Fruit fly (Drosophila melanogaster): Measurements from ENCODE around the gene bc10.

The bc10 gene

dm6 chr3L:5561341-5561740 is 3.7 kb upstream of the bc10 start, which contains the start of gene sinu:
Gene sinu (minus strand): TSS chr3L:5561598.
- no peak for TF ChIP-seq Snoo (tag; optimal IDR thresholded peaks at IDR 0.05)
- TF ChIP-seq Pif1A (GFP tag; optimal IDR thresholded peaks at IDR 0.05) = no peak
- no peak for TF ChIP-seq EcR (GFP tag; optimal IDR thresholded peaks at IDR 0.05)
- no peak for TF ChIP-seq gl (tag; optimal IDR thresholded peaks at IDR 0.05)
- TF ChIP-seq Pif1B (GFP tag; optimal IDR thresholded peaks at IDR 0.05) = no peak
- TF ChIP-seq CG14655 (GFP tag; optimal IDR thresholded peaks at IDR 0.05) = no peak
- TF ChIP-seq CG10348 (GFP tag; IDR thresholded peaks at IDR 0.05) = no peak
- no peak for TF ChIP-seq Ets98B (GFP tag; IDR thresholded peaks at IDR 0.05)
- TF ChIP-seq rn (GFP tag; IDR thresholded peaks at IDR 0.05) = no peak
- TF ChIP-seq CG13204 (GFP tag; optimal IDR thresholded peaks at IDR 0.05) = no peak
- TF ChIP-seq fd96Ca (GFP tag; IDR thresholded peaks at IDR 0.05) = no peak
- TF ChIP-seq CG8159 (tag; optimal IDR thresholded peaks at IDR 0.05) = no peak
- TF ChIP-seq CG9948 (tag; optimal IDR thresholded peaks at IDR 0.05) = no peak
- TF ChIP-seq CG17806 (tag; optimal IDR thresholded peaks at IDR 0.05) = no peak
- no peak for TF ChIP-seq CG8301 (tag; optimal IDR thresholded peaks at IDR 0.05)
- no peak for TF ChIP-seq CG34367 (tag; optimal IDR thresholded peaks at IDR 0.05)
- TF ChIP-seq CG15710 (tag; optimal IDR thresholded peaks at IDR 0.05) = no peak

DNA sequence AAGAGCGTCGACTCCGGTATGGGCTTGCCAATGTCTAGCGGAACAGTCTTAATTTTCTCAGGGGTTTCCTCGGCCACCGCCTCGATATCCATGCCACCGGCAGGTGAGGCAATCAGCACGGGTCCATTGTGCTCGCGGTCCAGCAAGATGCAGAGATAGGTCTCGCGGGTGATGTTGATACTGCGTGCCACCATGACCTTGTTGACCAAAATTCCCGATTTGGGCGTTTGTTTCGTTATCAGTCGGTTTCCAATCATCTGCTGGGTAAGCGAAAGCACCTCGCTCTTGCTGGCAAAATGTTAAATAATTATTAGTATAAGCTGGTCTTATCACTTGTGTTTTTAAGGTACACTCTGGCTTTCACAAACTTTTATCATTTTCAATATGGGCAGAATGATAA is 2.4 kb upstream of the bc10 start:
- TF ChIP-seq CG12605 (GFP tag; IDR thresholded peaks at IDR 0.05) (no peak), gl (tag; optimal IDR thresholded peaks at IDR 0.05) (no peak), CG9948 (tag; optimal IDR thresholded peaks at IDR 0.05) (no peak), EcR (GFP tag; optimal IDR thresholded peaks at IDR 0.05) (no peak), CG13204 (GFP tag; optimal IDR thresholded peaks at IDR 0.05) (no peak), rn (GFP tag; IDR thresholded peaks at IDR 0.05) (no peak), CG15710 (tag; optimal IDR thresholded peaks at IDR 0.05) (no peak), Pif1A (GFP tag; optimal IDR thresholded peaks at IDR 0.05) (no peak), Snoo (tag; optimal IDR thresholded peaks at IDR 0.05) (no peak), CG17806 (tag; optimal IDR thresholded peaks at IDR 0.05) (no peak), D1 (tag; optimal IDR thresholded peaks at IDR 0.05) (no peak), CG14655 (GFP tag; optimal IDR thresholded peaks at IDR 0.05) (no peak), Pif1B (GFP tag; optimal IDR thresholded peaks at IDR 0.05) (no peak)

DNA sequence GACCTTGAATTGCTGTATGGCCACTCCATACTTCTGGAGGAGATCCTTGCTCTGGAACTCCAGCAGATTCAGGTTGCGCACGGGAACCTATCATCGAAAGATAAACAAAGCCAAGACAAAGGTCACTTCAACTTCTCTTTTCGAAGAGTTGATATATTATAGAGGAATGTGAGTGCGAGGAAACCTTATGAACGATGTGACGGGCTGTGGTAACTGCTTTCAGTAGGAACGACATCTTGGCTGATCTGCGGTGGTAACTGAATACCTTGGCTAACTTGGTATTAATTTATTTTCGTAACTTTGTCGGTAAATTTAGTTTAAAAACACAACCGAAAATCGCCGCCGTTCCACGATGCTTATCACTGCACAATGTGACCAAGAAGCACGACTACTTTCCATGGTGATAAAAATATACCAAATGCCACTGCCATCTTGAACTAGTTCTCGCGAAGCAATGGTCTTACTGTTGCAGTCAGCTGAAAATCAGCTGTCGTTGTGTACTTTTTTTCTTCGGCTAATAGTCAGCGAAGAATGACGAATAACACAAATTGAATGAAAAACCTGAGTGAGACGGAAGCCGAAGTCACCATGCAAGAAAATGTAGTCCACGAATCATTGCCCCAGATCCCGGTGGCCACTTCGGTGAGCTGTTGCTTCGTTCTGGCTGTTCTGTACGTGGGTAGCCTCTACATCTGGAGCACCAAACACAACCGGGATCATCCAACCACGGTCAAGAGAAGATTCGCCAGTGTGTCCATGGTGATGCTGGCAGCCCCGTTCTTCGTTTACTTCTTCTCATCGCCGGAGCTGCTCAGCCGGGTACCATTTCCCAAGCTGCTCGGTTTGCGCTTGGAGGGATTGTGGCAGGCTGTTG is 1.5 kb upstream of the bc10 start, which contains the start of the genes ScsbetaG and Sras:
Gene ScsbetaG (minus strand): TSS at position 383 of the 874 bp plus-strand sequence.
Gene Sras (plus strand): TSS at position 466 of the 874 bp plus-strand sequence.
- TF ChIP-seq gl (tag; optimal IDR thresholded peaks at IDR 0.05) (peak; percentile 1), D1 (tag; optimal IDR thresholded peaks at IDR 0.05) (no peak)

- TF ChIP-seq rn (GFP tag; IDR thresholded peaks at IDR 0.05) (no peak), CG8159 (tag; optimal IDR thresholded peaks at IDR 0.05) (no peak), CG34367 (tag; optimal IDR thresholded peaks at IDR 0.05) (no peak), CG9948 (tag; optimal IDR thresholded peaks at IDR 0.05) (no peak), CG17806 (tag; optimal IDR thresholded peaks at IDR 0.05) (no peak), gl (tag; optimal IDR thresholded peaks at IDR 0.05) (no peak), CG32121 (GFP tag; IDR thresholded peaks at IDR 0.05) (no peak), EcR (GFP tag; optimal IDR thresholded peaks at IDR 0.05) (no peak), CG15710 (tag; optimal IDR thresholded peaks at IDR 0.05) (no peak), CG14655 (GFP tag; optimal IDR thresholded peaks at IDR 0.05) (no peak), CG4496 (GFP tag; IDR thresholded peaks at IDR 0.05) (no peak), Pif1B (GFP tag; optimal IDR thresholded peaks at IDR 0.05) (no peak), Snoo (tag; optimal IDR thresholded peaks at IDR 0.05) (no peak), CG10348 (GFP tag; IDR thresholded peaks at IDR 0.05) (no peak)
These were observed 3.3 kb downstream of the bc10 start for dm6 chr3L:5568361-5568760.

- TF ChIP-seq Snoo (tag; optimal IDR thresholded peaks at IDR 0.05) (no peak), Ets98B (GFP tag; IDR thresholded peaks at IDR 0.05) (peak; percentile 10; the same call in 1 of the 2 replicates)
These were observed 4.7 kb downstream of the bc10 start for dm6 chr3L:5569724-5570123.

- TF ChIP-seq CG15710 (tag; optimal IDR thresholded peaks at IDR 0.05) = no peak
- TF ChIP-seq fd96Ca (GFP tag; IDR thresholded peaks at IDR 0.05) = peak; percentile 46; the same call in 1 of the 3 replicates
- no peak for TF ChIP-seq CG14655 (GFP tag; optimal IDR thresholded peaks at IDR 0.05)
- no peak for TF ChIP-seq CG9948 (tag; optimal IDR thresholded peaks at IDR 0.05)
- 0 out of 3 replicates have a peak, but pooled peaks have one; percentile 42 for TF ChIP-seq CG4496 (GFP tag; IDR thresholded peaks at IDR 0.05)
- TF ChIP-seq CG17806 (tag; optimal IDR thresholded peaks at IDR 0.05) = no peak
- TF ChIP-seq CG8301 (tag; optimal IDR thresholded peaks at IDR 0.05) = no peak
- TF ChIP-seq gl (tag; optimal IDR thresholded peaks at IDR 0.05) = no peak
- TF ChIP-seq CG32121 (GFP tag; IDR thresholded peaks at IDR 0.05) = no peak
- no peak for TF ChIP-seq rn (GFP tag; IDR thresholded peaks at IDR 0.05)
- TF ChIP-seq CG13204 (GFP tag; optimal IDR thresholded peaks at IDR 0.05) = no peak
- peak; percentile 62 for TF ChIP-seq CG12605 (GFP tag; IDR thresholded peaks at IDR 0.05)
- TF ChIP-seq Pif1B (GFP tag; optimal IDR thresholded peaks at IDR 0.05) = no peak
- no peak for TF ChIP-seq Pif1A (GFP tag; optimal IDR thresholded peaks at IDR 0.05)
- no peak for TF ChIP-seq CG10348 (GFP tag; IDR thresholded peaks at IDR 0.05)
- peak; percentile 12 for TF ChIP-seq Snoo (tag; optimal IDR thresholded peaks at IDR 0.05)
- no peak for TF ChIP-seq CG34367 (tag; optimal IDR thresholded peaks at IDR 0.05)
- no peak for TF ChIP-seq EcR (GFP tag; optimal IDR thresholded peaks at IDR 0.05)
- TF ChIP-seq CG8159 (tag; optimal IDR thresholded peaks at IDR 0.05) = no peak
- TF ChIP-seq Ets98B (GFP tag; IDR thresholded peaks at IDR 0.05) = peak; percentile 22; the same call in 1 of the 2 replicates
- TF ChIP-seq D1 (tag; optimal IDR thresholded peaks at IDR 0.05) = no peak
These were observed 6.0 kb downstream of the bc10 start for dm6 chr3L:5571051-5571450.
